Fruit fly (Drosophila melanogaster): Measurements from ENCODE around the gene CG33301.

dm6 chr2L:10032415-10032814 is 17.0 kb upstream of the CG33301 start, which contains the start of gene obst-B:
- no peak for TF ChIP-seq psq (optimal IDR thresholded peaks at IDR 0.05)
- TF ChIP-seq EcR (GFP tag; optimal IDR thresholded peaks at IDR 0.05): no peak
